Fruit fly (Drosophila melanogaster) whole organism, embryonic: ENCODE measurements around the gene CG10874.

ENCODE experiments used
- ATbp ChIP-seq: fragments of 200-800 bp; sonication (Bioruptor generic); optimal IDR thresholded peaks from 2 replicates; lab custom pipeline; 2017; ENCODE audit warnings: missing biosample characterization, mild to moderate bottlenecking, missing genetic modification characterization, missing genetic modification reagents
- Bdp1 ChIP-seq: fragments of 200-800 bp; sonication (Bioruptor generic); optimal IDR thresholded peaks from 3 replicates; lab custom pipeline; 2016; ENCODE audit warnings: missing biosample characterization, missing genetic modification characterization
- CG12769 ChIP-seq: fragments of 200-800 bp; sonication (Bioruptor generic); optimal IDR thresholded peaks from 2 replicates; lab custom pipeline; 2019; ENCODE audit warnings: missing biosample characterization, mild to moderate bottlenecking, missing genetic modification characterization, moderate library complexity
- CG13775 ChIP-seq: fragments of 200-800 bp; sonication (Bioruptor generic); optimal IDR thresholded peaks from 3 replicates; lab custom pipeline; 2017; ENCODE audit warnings: missing biosample characterization, mild to moderate bottlenecking, missing genetic modification characterization
- CG13894 ChIP-seq: fragments of 200-800 bp; sonication (Bioruptor generic); optimal IDR thresholded peaks from 3 replicates; lab custom pipeline; 2018; ENCODE audit warnings: missing biosample characterization, mild to moderate bottlenecking, missing genetic modification characterization, moderate library complexity
- CG14860 ChIP-seq: fragments of 200-800 bp; sonication (Bioruptor generic); IDR thresholded peaks from 3 replicates; pipeline ENCODE4 v1.3.6; 2022; ENCODE audit warnings: missing biosample characterization, missing genetic modification characterization; ENCODE audit not compliant: partially characterized antibody
- CG14965 ChIP-seq: fragments of 200-800 bp; sonication (Bioruptor generic); optimal IDR thresholded peaks from 2 replicates; lab custom pipeline; 2016; ENCODE audit warnings: missing biosample characterization, missing genetic modification characterization, borderline replicate concordance
- CG17361 ChIP-seq: fragments of 200-800 bp; sonication (Bioruptor generic); IDR thresholded peaks from 3 replicates; pipeline ENCODE4 v1.3.6; 2022; ENCODE audit warnings: missing biosample characterization, missing genetic modification characterization
- CG18011 ChIP-seq: fragments of 200-800 bp; sonication (Bioruptor generic); optimal IDR thresholded peaks from 2 replicates; lab custom pipeline; 2017; ENCODE audit warnings: missing biosample characterization, missing genetic modification characterization, mild to moderate bottlenecking, moderate library complexity, missing genotype
- CG18262 ChIP-seq: fragments of 200-800 bp; optimal IDR thresholded peaks from 3 replicates; lab custom pipeline; 2019; ENCODE audit warnings: missing biosample characterization, mild to moderate bottlenecking, missing genetic modification characterization, moderate library complexity
- CG18619 ChIP-seq: fragments of 200-800 bp; sonication (Bioruptor generic); optimal IDR thresholded peaks from 3 replicates; lab custom pipeline; 2017; ENCODE audit warnings: missing biosample characterization, mild to moderate bottlenecking, missing genetic modification characterization
- CG34376 ChIP-seq: fragments of 200-800 bp; sonication (Bioruptor generic); optimal IDR thresholded peaks from 2 replicates; lab custom pipeline; 2018; ENCODE audit warnings: missing biosample characterization, mild to moderate bottlenecking, missing genetic modification characterization
- CG4820 ChIP-seq: fragments of 200-800 bp; sonication (Bioruptor generic); optimal IDR thresholded peaks from 3 replicates; lab custom pipeline; 2016; ENCODE audit warnings: missing biosample characterization, missing genetic modification characterization
- CG5953 ChIP-seq: fragments of 200-800 bp; sonication (Bioruptor generic); IDR thresholded peaks from 2 replicates; pipeline ENCODE4 v1.3.6; 2022; ENCODE audit warnings: missing biosample characterization, missing genetic modification characterization
- CG6254 ChIP-seq: fragments of 200-800 bp; sonication (Bioruptor generic); optimal IDR thresholded peaks from 3 replicates; lab custom pipeline; 2017; ENCODE audit warnings: mild to moderate bottlenecking, missing biosample characterization, missing genetic modification reagents, missing genetic modification characterization
- CG6683 ChIP-seq: fragments of 200-800 bp; sonication (Bioruptor generic); optimal IDR thresholded peaks from 2 replicates; lab custom pipeline; 2017; ENCODE audit warnings: missing biosample characterization, mild to moderate bottlenecking, missing genetic modification characterization, missing genetic modification reagents
- CG6813 ChIP-seq: fragments of 200-800 bp; sonication (Bioruptor generic); optimal IDR thresholded peaks from 2 replicates; lab custom pipeline; 2017; ENCODE audit warnings: missing biosample characterization, missing genetic modification characterization, mild to moderate bottlenecking, moderate library complexity, missing genetic modification reagents
- CG7372 ChIP-seq: fragments of 200-800 bp; sonication (Bioruptor generic); IDR thresholded peaks from 2 replicates; pipeline ENCODE4 v1.3.6; 2022; ENCODE audit warnings: missing biosample characterization, missing genetic modification characterization
- CG9215 ChIP-seq: fragments of 200-800 bp; sonication (Bioruptor generic); IDR thresholded peaks from 2 replicates; pipeline ENCODE4 v1.3.6; 2022; ENCODE audit warnings: missing biosample characterization, missing genetic modification characterization
- CG9797 ChIP-seq: fragments of 200-800 bp; sonication (Bioruptor generic); optimal IDR thresholded peaks from 3 replicates; lab custom pipeline; 2018; ENCODE audit warnings: missing biosample characterization, mild to moderate bottlenecking, missing genetic modification characterization
- CkIIα-i1 ChIP-seq: fragments of 200-800 bp; sonication (Bioruptor generic); IDR thresholded peaks from 2 replicates; pipeline ENCODE4 v1.3.6; 2022; ENCODE audit warnings: missing biosample characterization, missing genetic modification characterization
- Dip3 ChIP-seq: fragments of 200-800 bp; sonication (Bioruptor generic); optimal IDR thresholded peaks from 3 replicates; lab custom pipeline; 2016; ENCODE audit warnings: missing biosample characterization, missing genetic modification characterization
- Dll ChIP-seq: fragments of 200-800 bp; sonication (Bioruptor generic); IDR thresholded peaks from 4 replicates; pipeline ENCODE4 v1.3.6; 2022; ENCODE audit warnings: missing biosample characterization, missing genetic modification characterization; ENCODE audit not compliant: partially characterized antibody
- Drgx ChIP-seq: fragments of 200-800 bp; sonication (Bioruptor generic); IDR thresholded peaks from 2 replicates; pipeline ENCODE4 v1.3.6; 2022; ENCODE audit warnings: missing biosample characterization, missing genetic modification characterization
- HLH4C ChIP-seq: fragments of 200-800 bp; sonication (Bioruptor generic); IDR thresholded peaks from 3 replicates; pipeline ENCODE4 v1.3.6; 2022; ENCODE audit warnings: missing biosample characterization, missing genetic modification characterization; ENCODE audit not compliant: partially characterized antibody
- Hr51 ChIP-seq, 2 experiments: fragments of 200-800 bp; sonication (Bioruptor generic); optimal IDR thresholded peaks; 2 replicates in 1 of 2; 3 replicates in 1 of 2; lab custom pipeline; 2016 to 2018; ENCODE audit warnings: missing biosample characterization in 2 of 2, missing genetic modification characterization in 2 of 2, mild to moderate bottlenecking in 1 of 2, moderate library complexity in 1 of 2
- Hsf ChIP-seq: fragments of 200-800 bp; sonication (Bioruptor generic); optimal IDR thresholded peaks from 3 replicates; lab custom pipeline; 2016; ENCODE audit warnings: missing biosample characterization, missing genetic modification characterization
- Mad ChIP-seq: fragments of 200-800 bp; sonication (Bioruptor generic); optimal IDR thresholded peaks from 2 replicates; lab custom pipeline; 2016; ENCODE audit warnings: missing biosample characterization, missing genetic modification characterization
- PHDP ChIP-seq: fragments of 200-800 bp; sonication (Bioruptor generic); optimal IDR thresholded peaks from 3 replicates; lab custom pipeline; 2018; ENCODE audit warnings: missing biosample characterization, mild to moderate bottlenecking, missing genetic modification characterization, moderate library complexity
- Sin3A ChIP-seq: fragments of >200 bp; optimal IDR thresholded peaks from 2 replicates; lab custom pipeline; 2018
- Sry-β ChIP-seq: fragments of 200-800 bp; sonication (Bioruptor generic); optimal IDR thresholded peaks from 2 replicates; lab custom pipeline; 2018; ENCODE audit warnings: missing biosample characterization, mild to moderate bottlenecking, missing genetic modification characterization, moderate library complexity
- Trl ChIP-seq, 3 experiments: fragments of >200 bp in 2 of 3; fragments of 200-800 bp in 1 of 3; sonication (Bioruptor generic) in 1 of 3; optimal IDR thresholded peaks; 2 replicates in 1 of 3; 3 replicates in 2 of 3; lab custom pipeline; 2016 to 2017; ENCODE audit warnings: missing biosample characterization in 1 of 3, missing genetic modification characterization in 1 of 3
- az2 ChIP-seq: fragments of 200-800 bp; sonication (Bioruptor generic); optimal IDR thresholded peaks from 3 replicates; lab custom pipeline; 2016; ENCODE audit warnings: missing biosample characterization, missing genetic modification characterization
- chif ChIP-seq, 2 experiments: fragments of 200-800 bp; sonication (Bioruptor generic); optimal IDR thresholded peaks; 3 replicates each; lab custom pipeline; 2016; ENCODE audit warnings: missing biosample characterization in 2 of 2, missing genetic modification characterization in 2 of 2
- chinmo ChIP-seq: fragments of 200-800 bp; sonication (Bioruptor generic); IDR thresholded peaks from 4 replicates; pipeline ENCODE4 v1.3.6; 2022; ENCODE audit warnings: missing biosample characterization, missing genetic modification characterization; ENCODE audit not compliant: partially characterized antibody
- chm ChIP-seq: fragments of 200-800 bp; sonication (Bioruptor generic); IDR thresholded peaks from 2 replicates; pipeline ENCODE4 v1.3.6; 2022; ENCODE audit warnings: missing biosample characterization, missing genetic modification characterization
- crol ChIP-seq: fragments of 200-800 bp; sonication (Bioruptor generic); IDR thresholded peaks from 2 replicates; pipeline ENCODE4 v1.3.6; 2022; ENCODE audit warnings: missing biosample characterization, missing genetic modification characterization
- dan ChIP-seq: fragments of 200-800 bp; sonication (Bioruptor generic); IDR thresholded peaks from 2 replicates; pipeline ENCODE4 v1.3.6; 2022; ENCODE audit warnings: missing biosample characterization, missing genetic modification characterization
- danr ChIP-seq: fragments of 200-800 bp; sonication (Bioruptor generic); IDR thresholded peaks from 2 replicates; pipeline ENCODE4 v1.3.6; 2022; ENCODE audit warnings: missing biosample characterization, missing genetic modification characterization
- dm ChIP-seq: fragments of 200-800 bp; sonication (Bioruptor generic); optimal IDR thresholded peaks from 3 replicates; lab custom pipeline; 2016; ENCODE audit warnings: missing biosample characterization, missing genetic modification characterization
- dmrt11E ChIP-seq: fragments of 200-800 bp; sonication (Bioruptor generic); optimal IDR thresholded peaks from 3 replicates; lab custom pipeline; 2018; ENCODE audit warnings: missing biosample characterization, mild to moderate bottlenecking, missing genetic modification characterization, moderate library complexity
- exex ChIP-seq: fragments of 200-800 bp; sonication (Bioruptor generic); optimal IDR thresholded peaks from 4 replicates; lab custom pipeline; 2018; ENCODE audit warnings: missing biosample characterization, mild to moderate bottlenecking, missing genetic modification characterization, moderate library complexity
- mam ChIP-seq: fragments of 200-800 bp; sonication (Bioruptor generic); optimal IDR thresholded peaks from 3 replicates; lab custom pipeline; 2016; ENCODE audit warnings: missing biosample characterization, missing genetic modification characterization
- nerfin-2 ChIP-seq: fragments of 200-800 bp; sonication (Bioruptor generic); IDR thresholded peaks from 2 replicates; pipeline ENCODE4 v1.3.6; 2022; ENCODE audit warnings: missing biosample characterization, missing genetic modification characterization; ENCODE audit not compliant: partially characterized antibody
- nom ChIP-seq: fragments of 200-800 bp; sonication (Bioruptor generic); optimal IDR thresholded peaks from 2 replicates; lab custom pipeline; 2017; ENCODE audit warnings: missing biosample characterization, missing genetic modification characterization, mild to moderate bottlenecking, moderate library complexity, missing genetic modification reagents
- pho ChIP-seq: fragments of 200-800 bp; sonication (Bioruptor generic); optimal IDR thresholded peaks from 2 replicates; lab custom pipeline; 2016; ENCODE audit warnings: missing biosample characterization, missing genetic modification characterization
- slbo ChIP-seq: fragments of 200-800 bp; sonication (Bioruptor generic); IDR thresholded peaks from 2 replicates; pipeline ENCODE4 v1.3.6; 2022; ENCODE audit warnings: missing biosample characterization, missing genetic modification characterization
- slou ChIP-seq: fragments of 200-800 bp; sonication (Bioruptor generic); optimal IDR thresholded peaks from 3 replicates; lab custom pipeline; 2016; ENCODE audit warnings: missing biosample characterization, missing genetic modification characterization
- so ChIP-seq: fragments of 200-800 bp; sonication (Bioruptor generic); IDR thresholded peaks from 3 replicates; pipeline ENCODE4 v1.3.6; 2022; ENCODE audit warnings: missing biosample characterization, missing genetic modification characterization
- tgo ChIP-seq: fragments of 200-800 bp; sonication (Bioruptor generic); IDR thresholded peaks from 3 replicates; pipeline ENCODE4 v1.3.6; 2022; ENCODE audit warnings: missing biosample characterization, missing genetic modification characterization

Gene CG10874

DNA sequence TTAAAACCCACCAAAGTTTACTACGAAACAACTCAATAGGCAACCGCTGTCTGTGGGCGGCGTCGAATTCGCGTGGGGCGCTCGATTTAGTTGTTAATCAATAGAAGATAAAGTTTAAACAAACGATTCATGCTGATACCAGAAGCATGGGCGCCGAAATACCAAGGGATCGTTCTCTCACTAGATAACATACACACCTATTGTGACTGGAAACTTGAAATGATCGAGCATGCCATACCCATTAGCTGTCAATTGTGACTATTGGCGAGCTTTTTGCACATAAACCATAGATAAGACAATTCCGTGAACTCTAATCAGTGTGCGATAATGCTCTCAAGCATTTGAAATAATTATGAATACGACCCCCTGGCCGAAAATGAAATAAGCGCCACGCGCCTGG lies 12.8 kb downstream of the CG10874 start (continued):
- TF ChIP-seq Drgx (GFP tag; lab: Robert Waterston, UW), result no peak
- peak; percentile 68; the same call in 1 of the 2 replicates for TF ChIP-seq CG5953 (GFP tag; lab: Robert Waterston, UW)
- TF ChIP-seq CkIIα-i1 (GFP tag; lab: Robert Waterston, UW), result no peak
- TF ChIP-seq dan (GFP tag; lab: Robert Waterston, UW), result no peak
- TF ChIP-seq CG4820 (GFP tag; lab: Kevin White, UChicago), result peak; percentile 61
- peak; percentile 73 for TF ChIP-seq PHDP (tag; lab: Kevin White, UChicago)
- peak; percentile 78 for TF ChIP-seq Dip3 (GFP tag; lab: Kevin White, UChicago)
- TF ChIP-seq dm, result peak; percentile 28
- TF ChIP-seq CG14860 (GFP tag; lab: Robert Waterston, UW), result no peak
- peak; percentile 59; the same call in 1 of the 2 replicates for TF ChIP-seq danr (GFP tag; lab: Robert Waterston, UW)
- TF ChIP-seq ATbp (GFP tag; lab: Kevin White, UChicago), result peak; percentile 73
- TF ChIP-seq az2, result peak; percentile 59
- peak; percentile 9 to 88 for TF ChIP-seq Hr51 (GFP tag; optimal IDR thresholded peaks at IDR 0.05; lab: Kevin White, UChicago)
- peak; percentile 80; the same call in 2 of the 3 replicates for TF ChIP-seq so (GFP tag; lab: Robert Waterston, UW)
- no peak for TF ChIP-seq CG9797 (GFP tag; lab: Kevin White, UChicago)
- TF ChIP-seq Bdp1 (GFP tag; lab: Kevin White, UChicago), result no peak
- TF ChIP-seq CG18262, result peak; percentile 46
- TF ChIP-seq pho, result peak; percentile 71
- no peak for TF ChIP-seq Sin3A
- TF ChIP-seq HLH4C (GFP tag; lab: Robert Waterston, UW), result no peak
- no peak for TF ChIP-seq Sry-β (GFP tag; lab: Kevin White, UChicago)
- TF ChIP-seq CG18011 (GFP tag; lab: Kevin White, UChicago), result peak; percentile 11
- peak; percentile 31 for TF ChIP-seq CG13894 (tag; lab: Kevin White, UChicago)
- TF ChIP-seq slbo (GFP tag; lab: Robert Waterston, UW), result peak; percentile 89
- peak; percentile 71 for TF ChIP-seq Hsf
- peak; percentile 23 for TF ChIP-seq CG6254
- TF ChIP-seq CG12769 (tag; lab: Kevin White, UChicago), result peak; percentile 83
- TF ChIP-seq chinmo (GFP tag; lab: Robert Waterston, UW), result no peak; the same call in 3 of the 4 replicates
- TF ChIP-seq nerfin-2 (GFP tag; lab: Robert Waterston, UW), result no peak
- peak; percentile 64 for TF ChIP-seq chm (GFP tag; lab: Robert Waterston, UW)
- no peak for TF ChIP-seq crol (GFP tag; lab: Robert Waterston, UW)
- TF ChIP-seq Dll (GFP tag; lab: Robert Waterston, UW), result no peak
- no peak for TF ChIP-seq nom (GFP tag; lab: Kevin White, UChicago)
- no peak for TF ChIP-seq dmrt11E (tag; lab: Kevin White, UChicago)
- TF ChIP-seq chif (GFP tag; optimal IDR thresholded peaks at IDR 0.05; lab: Kevin White, UChicago), result peak; percentile 58 to 63
- peak; percentile 17; the same call in 1 of the 3 replicates for TF ChIP-seq CG17361
- TF ChIP-seq CG6683 (GFP tag; lab: Kevin White, UChicago), result peak; percentile 22
- TF ChIP-seq CG18619 (GFP tag; lab: Kevin White, UChicago), result peak; percentile 75
- TF ChIP-seq tgo, result peak; percentile 74
- peak; percentile 89 for TF ChIP-seq exex (tag; lab: Kevin White, UChicago)
- TF ChIP-seq CG13775 (GFP tag; lab: Kevin White, UChicago), result peak; percentile 58
- peak; percentile 54 for TF ChIP-seq CG6813
- TF ChIP-seq Trl (optimal IDR thresholded peaks at IDR 0.05; lab: Kevin White, UChicago), result no peak
- peak; percentile 71 for TF ChIP-seq Trl (GFP tag; optimal IDR thresholded peaks at IDR 0.05; lab: Kevin White, UChicago)
- TF ChIP-seq CG9215, result peak; percentile 72; the same call in 1 of the 2 replicates
- no peak for TF ChIP-seq slou (GFP tag; lab: Kevin White, UChicago)
- TF ChIP-seq CG14965 (GFP tag; lab: Kevin White, UChicago), result no peak
- TF ChIP-seq mam (GFP tag; lab: Kevin White, UChicago), result peak; percentile 67
- peak; percentile 52; the same call in 1 of the 2 replicates for TF ChIP-seq CG7372 (GFP tag; lab: Robert Waterston, UW)
- peak; percentile 31 for TF ChIP-seq CG34376 (GFP tag; lab: Kevin White, UChicago)
- TF ChIP-seq Mad (GFP tag; lab: Kevin White, UChicago), result peak; percentile 40
